Fruit fly (Drosophila melanogaster) whole organism, wandering third instar larva: ENCODE data around the gene ebi.

Source experiments
- Hr78 ChIP-seq: fragments of >200 bp; optimal IDR thresholded peaks from 2 replicates; lab custom pipeline; 2017; ENCODE audit warnings: missing biosample characterization, missing genetic modification characterization
- Mio ChIP-seq: sonication (Bioruptor generic); optimal IDR thresholded peaks from 2 replicates; lab custom pipeline; 2016; ENCODE audit warnings: missing biosample characterization, missing genetic modification characterization
- Myc ChIP-seq: fragments of >200 bp; optimal IDR thresholded peaks from 2 replicates; lab custom pipeline; 2017
- N ChIP-seq: fragments of >200 bp; optimal IDR thresholded peaks from 2 replicates; lab custom pipeline; 2018; ENCODE audit warnings: missing biosample characterization, missing external identifiers, missing genetic modification characterization
- Vsx2 ChIP-seq: fragments of 200-300, 225-300 bp; sonication (Bioruptor generic); optimal IDR thresholded peaks from 2 replicates; lab custom pipeline; 2018; ENCODE audit warnings: missing biosample characterization, missing genetic modification characterization; ENCODE audit not compliant: partially characterized antibody
- dl ChIP-seq, 2 experiments: fragments of 175-275, 200-275 bp in 1 of 2; fragments of 200-275 bp in 1 of 2; sonication (Bioruptor generic); optimal IDR thresholded peaks; lab custom pipeline; 2018; ENCODE audit warnings: mild to moderate bottlenecking in 2 of 2, missing biosample characterization in 2 of 2, missing genetic modification characterization in 2 of 2, moderate library complexity in 2 of 2; ENCODE audit not compliant: partially characterized antibody in 2 of 2, insufficient read depth in 1 of 2
- foxo ChIP-seq, 2 experiments: fragments of 200-800 bp; sonication (Bioruptor generic); optimal IDR thresholded peaks; 2 replicates in 1 of 2; 3 replicates in 1 of 2; lab custom pipeline; 2016 to 2017; ENCODE audit warnings: missing biosample characterization in 2 of 2, missing genetic modification characterization in 2 of 2
- fru ChIP-seq: fragments of 200-800 bp; sonication (Bioruptor generic); optimal IDR thresholded peaks from 3 replicates; lab custom pipeline; 2016; ENCODE audit warnings: missing biosample characterization, mild to moderate bottlenecking, missing genetic modification characterization
- h ChIP-seq: fragments of 200-800 bp; sonication (Bioruptor generic); optimal IDR thresholded peaks from 3 replicates; lab custom pipeline; 2016; ENCODE audit warnings: missing biosample characterization, mild to moderate bottlenecking, missing genetic modification characterization
- lola ChIP-seq: fragments of >200 bp; optimal IDR thresholded peaks from 2 replicates; lab custom pipeline; 2017; ENCODE audit warnings: missing biosample characterization, missing genetic modification characterization
- psq ChIP-seq: fragments of 200-800 bp; sonication (Bioruptor generic); optimal IDR thresholded peaks from 3 replicates; lab custom pipeline; 2017; ENCODE audit warnings: missing biosample characterization, mild to moderate bottlenecking, missing genetic modification characterization, moderate library complexity
- sage ChIP-seq: fragments of 200-800 bp; sonication (Bioruptor generic); optimal IDR thresholded peaks from 2 replicates; lab custom pipeline; 2016; ENCODE audit warnings: missing biosample characterization, mild to moderate bottlenecking, missing genetic modification characterization

- TF ChIP-seq lola (GFP tag; lab: Kevin White, UChicago), result no peak
- no peak for TF ChIP-seq N (GFP tag; lab: Kevin White, UChicago)
- TF ChIP-seq Vsx2 (GFP tag; lab: Kevin White, UChicago), result no peak
- TF ChIP-seq dl (GFP tag; optimal IDR thresholded peaks at IDR 0.05; lab: Kevin White, UChicago; ENCODE audit: insufficient read depth in 1 of 2, partially characterized antibody in 2 of 2), result no peak
- TF ChIP-seq psq, result peak; percentile 94
- peak; percentile 16 to 92 for TF ChIP-seq foxo (GFP tag; optimal IDR thresholded peaks at IDR 0.05; lab: Kevin White, UChicago)
- no peak for TF ChIP-seq Mio (GFP tag; lab: Kevin White, UChicago)
- TF ChIP-seq Myc (lab: Kevin White, UChicago), result no peak
- TF ChIP-seq Hr78 (GFP tag; lab: Kevin White, UChicago), result no peak
- peak; percentile 76 for TF ChIP-seq sage (GFP tag; lab: Kevin White, UChicago)
- TF ChIP-seq h (GFP tag; lab: Kevin White, UChicago), result peak; percentile 92
- TF ChIP-seq fru (GFP tag; lab: Kevin White, UChicago), result peak; percentile 92
Measured at dm6 chr2L:439339-439738, 24.5 kb downstream of the ebi start.
